Worm (Caenorhabditis elegans): ENCODE measurements around the gene gpla-1.

gpla-1 gene

ce11 chrV:11899149-11899548, 38.5 kb downstream of the gpla-1 start, which contains the start of gene sma-1:
Gene sma-1, plus strand, starts transcription at chrV:11899449.
- TF ChIP-seq daf-8 (GFP tag; IDR thresholded peaks at IDR 0.05), result no peak
- no peak for TF ChIP-seq lin-13 (GFP tag; optimal IDR thresholded peaks at IDR 0.05)
- TF ChIP-seq zag-1 (tag; optimal IDR thresholded peaks at IDR 0.05), result no peak
- no peak for TF ChIP-seq egl-27 (tag; optimal IDR thresholded peaks at IDR 0.05)
- no peak for TF ChIP-seq madf-9 (GFP tag; conservative IDR thresholded peaks at IDR 0.05)
- TF ChIP-seq nhr-111 (GFP tag; optimal IDR thresholded peaks at IDR 0.05), result no peak
- TF ChIP-seq F10B5.3 (tag; optimal IDR thresholded peaks at IDR 0.05), result no peak
- no peak for TF ChIP-seq hlh-30 (tag; optimal IDR thresholded peaks at IDR 0.05; ENCODE audit: insufficient read depth)
- no peak for TF ChIP-seq lin-38 (GFP tag; IDR thresholded peaks at IDR 0.05)
- TF ChIP-seq jun-1 (tag; optimal IDR thresholded peaks at IDR 0.05), result no peak
- no peak for TF ChIP-seq ZK337.2 (GFP tag; IDR thresholded peaks at IDR 0.05)
- TF ChIP-seq unc-62 (GFP tag; optimal IDR thresholded peaks at IDR 0.05 in 1 of 2), result no peak
- TF ChIP-seq unc-62 (tag; optimal IDR thresholded peaks at IDR 0.05), result no peak
- no peak for TF ChIP-seq egl-43 (GFP tag; IDR thresholded peaks at IDR 0.05)
- TF ChIP-seq snpc-4 (tag; optimal IDR thresholded peaks at IDR 0.05), result no peak

- TF ChIP-seq R02D3.7 (tag; optimal IDR thresholded peaks at IDR 0.05), result no peak
- no peak for TF ChIP-seq ceh-44 (GFP tag; IDR thresholded peaks at IDR 0.05)
- no peak for TF ChIP-seq daf-8 (GFP tag; IDR thresholded peaks at IDR 0.05)
- no peak for TF ChIP-seq madf-9 (GFP tag; conservative IDR thresholded peaks at IDR 0.05)
- TF ChIP-seq ZK546.5 (tag; optimal IDR thresholded peaks at IDR 0.05), result no peak
- TF ChIP-seq ctbp-1 (GFP tag; IDR thresholded peaks at IDR 0.05), result no peak
- no peak for TF ChIP-seq set-16 (GFP tag; IDR thresholded peaks at IDR 0.05)
- no peak for TF ChIP-seq tra-1 (GFP tag; IDR thresholded peaks at IDR 0.05)
- TF ChIP-seq lin-13 (GFP tag; optimal IDR thresholded peaks at IDR 0.05), result no peak
- TF ChIP-seq snpc-4 (tag; optimal IDR thresholded peaks at IDR 0.05), result no peak
- TF ChIP-seq madf-5 (GFP tag; IDR thresholded peaks at IDR 0.05), result no peak
- TF ChIP-seq dmd-8 (GFP tag; IDR thresholded peaks at IDR 0.05), result no peak
- TF ChIP-seq snpc-1.2 (GFP tag; IDR thresholded peaks at IDR 0.05), result no peak
- no peak for TF ChIP-seq ztf-11 (tag; optimal IDR thresholded peaks at IDR 0.05)
These were observed 40.0 kb downstream of the gpla-1 start for ce11 chrV:11897604-11898003.

ce11 chrV:11896322-11896898, 41.2 kb downstream of the gpla-1 start:
- TF ChIP-seq mes-2 (tag; optimal IDR thresholded peaks at IDR 0.05; ENCODE audit: poor library complexity, severe bottlenecking) (peak; percentile 68), lsy-2 (tag; optimal IDR thresholded peaks at IDR 0.05) (peak in 1 of 2 experiments; percentile 47), pha-4 (GFP tag; IDR thresholded peaks at IDR 0.05) (no peak), pha-4 (tag; optimal IDR thresholded peaks at IDR 0.05) (peak; percentile 53), rbr-2 (tag; optimal IDR thresholded peaks at IDR 0.05) (peak; percentile 23), dpl-1 (GFP tag; optimal IDR thresholded peaks at IDR 0.05) (peak; percentile 79), mxl-3 (GFP tag; optimal IDR thresholded peaks at IDR 0.05) (peak; percentile 59), ztf-7 (tag; optimal IDR thresholded peaks at IDR 0.05) (no peak), egl-43 (GFP tag; IDR thresholded peaks at IDR 0.05) (no peak), lin-38 (GFP tag; IDR thresholded peaks at IDR 0.05) (no peak), php-3 (GFP tag; IDR thresholded peaks at IDR 0.05) (no peak), nhr-48 (tag; optimal IDR thresholded peaks at IDR 0.05) (no peak), set-16 (GFP tag; IDR thresholded peaks at IDR 0.05) (no peak), nhr-41 (GFP tag; IDR thresholded peaks at IDR 0.05) (no peak), nhr-76 (tag; optimal IDR thresholded peaks at IDR 0.05) (no peak), ceh-20 (GFP tag; IDR thresholded peaks at IDR 0.05) (no peak), madf-9 (GFP tag; conservative IDR thresholded peaks at IDR 0.05) (no peak), dmd-8 (GFP tag; IDR thresholded peaks at IDR 0.05) (no peak), spr-3 (GFP tag; optimal IDR thresholded peaks at IDR 0.05) (no peak), mep-1 (tag; optimal IDR thresholded peaks at IDR 0.05) (peak; percentile 71), lin-15B (tag; optimal IDR thresholded peaks at IDR 0.05) (no peak), aha-1 (tag) (peak; percentile 89), lin-1 (GFP tag; IDR thresholded peaks at IDR 0.05) (no peak), nhr-28 (tag; optimal IDR thresholded peaks at IDR 0.05) (peak; percentile 56), sdz-12 (GFP tag; optimal IDR thresholded peaks at IDR 0.05) (no peak), nhr-6 (tag; optimal IDR thresholded peaks at IDR 0.05) (peak; percentile 34), hlh-30 (tag; optimal IDR thresholded peaks at IDR 0.05; ENCODE audit: insufficient read depth) (no peak), ceh-62 (tag; optimal IDR thresholded peaks at IDR 0.05) (no peak), daf-16 (GFP tag; optimal IDR thresholded peaks at IDR 0.05) (no peak), daf-16 (tag; optimal IDR thresholded peaks at IDR 0.05) (peak; percentile 74)

All from whole organism, L4 larva.